Fruit fly (Drosophila melanogaster) whole organism, embryonic: ENCODE measurements around the gene CG10730.

Experiments used
- ATbp ChIP-seq: fragments of 200-800 bp; sonication (Bioruptor generic); optimal IDR thresholded peaks from 2 replicates; lab custom pipeline; 2017; ENCODE audit warnings: missing biosample characterization, mild to moderate bottlenecking, missing genetic modification characterization, missing genetic modification reagents
- Atf-2 ChIP-seq: fragments of 200-800 bp; sonication (Bioruptor generic); optimal IDR thresholded peaks from 2 replicates; lab custom pipeline; 2016; ENCODE audit warnings: missing biosample characterization, missing genetic modification characterization
- CG10543 ChIP-seq: fragments of 200-800 bp; sonication (Bioruptor generic); optimal IDR thresholded peaks from 3 replicates; lab custom pipeline; 2017; ENCODE audit warnings: missing biosample characterization, mild to moderate bottlenecking, missing genetic modification characterization, moderate library complexity
- CG11085 ChIP-seq: fragments of 200-800 bp; sonication (Bioruptor generic); IDR thresholded peaks from 2 replicates; pipeline ENCODE4 v1.3.6; 2022; ENCODE audit warnings: missing biosample characterization, missing genetic modification characterization
- CG11093 ChIP-seq: fragments of 200-800 bp; sonication (Bioruptor generic); IDR thresholded peaks from 3 replicates; pipeline ENCODE4 v1.3.6; 2022; ENCODE audit warnings: missing biosample characterization, missing genetic modification characterization
- CG11696 ChIP-seq: fragments of 200-800 bp; sonication (Bioruptor generic); IDR thresholded peaks from 2 replicates; pipeline ENCODE4 v1.3.6; 2022; ENCODE audit warnings: missing biosample characterization, missing genetic modification characterization
- CG14710 ChIP-seq: fragments of 200-800 bp; sonication (Bioruptor generic); optimal IDR thresholded peaks from 3 replicates; lab custom pipeline; 2019; ENCODE audit warnings: missing biosample characterization, mild to moderate bottlenecking, missing genetic modification characterization, moderate library complexity
- CG14860 ChIP-seq: fragments of 200-800 bp; sonication (Bioruptor generic); IDR thresholded peaks from 3 replicates; pipeline ENCODE4 v1.3.6; 2022; ENCODE audit warnings: missing biosample characterization, missing genetic modification characterization; ENCODE audit not compliant: partially characterized antibody
- CG18011 ChIP-seq: fragments of 200-800 bp; sonication (Bioruptor generic); optimal IDR thresholded peaks from 2 replicates; lab custom pipeline; 2017; ENCODE audit warnings: missing biosample characterization, missing genetic modification characterization, mild to moderate bottlenecking, moderate library complexity, missing genotype
- CG18262 ChIP-seq: fragments of 200-800 bp; optimal IDR thresholded peaks from 3 replicates; lab custom pipeline; 2019; ENCODE audit warnings: missing biosample characterization, mild to moderate bottlenecking, missing genetic modification characterization, moderate library complexity
- CG18619 ChIP-seq: fragments of 200-800 bp; sonication (Bioruptor generic); optimal IDR thresholded peaks from 3 replicates; lab custom pipeline; 2017; ENCODE audit warnings: missing biosample characterization, mild to moderate bottlenecking, missing genetic modification characterization
- CG31365 ChIP-seq: fragments of 200-800 bp; sonication (Bioruptor generic); optimal IDR thresholded peaks from 2 replicates; lab custom pipeline; 2018; ENCODE audit warnings: missing biosample characterization, mild to moderate bottlenecking, missing genetic modification characterization
- CG34224 ChIP-seq: fragments of 200-800 bp; sonication (Bioruptor generic); IDR thresholded peaks from 3 replicates; pipeline ENCODE4 v1.3.6; 2022; ENCODE audit warnings: missing biosample characterization, missing genetic modification characterization; ENCODE audit not compliant: partially characterized antibody
- CG4328 ChIP-seq: fragments of 200-800 bp; sonication (Bioruptor generic); optimal IDR thresholded peaks from 3 replicates; lab custom pipeline; 2017; ENCODE audit warnings: missing biosample characterization, missing genetic modification reagents, missing genetic modification characterization
- CG4404 ChIP-seq: fragments of 200-800 bp; sonication (Bioruptor generic); IDR thresholded peaks from 2 replicates; pipeline ENCODE4 v1.3.6; 2022; ENCODE audit warnings: missing biosample characterization, missing genetic modification characterization
- CG4424 ChIP-seq: fragments of 200-800 bp; sonication (Bioruptor generic); optimal IDR thresholded peaks from 3 replicates; lab custom pipeline; 2016; ENCODE audit warnings: missing biosample characterization, missing genetic modification characterization
- CG4730 ChIP-seq: fragments of 200-800 bp; sonication (Bioruptor generic); IDR thresholded peaks from 2 replicates; pipeline ENCODE4 v1.3.6; 2022; ENCODE audit warnings: missing biosample characterization, missing genetic modification characterization
- CG4854 ChIP-seq: fragments of 200-800 bp; sonication (Bioruptor generic); optimal IDR thresholded peaks from 2 replicates; lab custom pipeline; 2016; ENCODE audit warnings: missing biosample characterization, missing genetic modification characterization, inconsistent platforms
- CG5953 ChIP-seq: fragments of 200-800 bp; sonication (Bioruptor generic); IDR thresholded peaks from 2 replicates; pipeline ENCODE4 v1.3.6; 2022; ENCODE audit warnings: missing biosample characterization, missing genetic modification characterization
- CG6175 ChIP-seq: fragments of 200-800 bp; sonication (Bioruptor generic); IDR thresholded peaks from 3 replicates; pipeline ENCODE4 v1.3.6; 2022; ENCODE audit warnings: missing biosample characterization, missing genetic modification characterization
- CG6254 ChIP-seq: fragments of 200-800 bp; sonication (Bioruptor generic); optimal IDR thresholded peaks from 3 replicates; lab custom pipeline; 2017; ENCODE audit warnings: mild to moderate bottlenecking, missing biosample characterization, missing genetic modification reagents, missing genetic modification characterization
- CG6765 ChIP-seq: fragments of 200-800 bp; sonication (Bioruptor generic); optimal IDR thresholded peaks from 3 replicates; lab custom pipeline; 2017; ENCODE audit warnings: missing biosample characterization, mild to moderate bottlenecking, missing genetic modification characterization
- CG7987 ChIP-seq: fragments of 200-800 bp; sonication (Bioruptor generic); optimal IDR thresholded peaks from 2 replicates; lab custom pipeline; 2018; ENCODE audit warnings: missing biosample characterization, mild to moderate bottlenecking, missing genetic modification characterization, moderate library complexity
- CG9437 ChIP-seq: fragments of 200-800 bp; sonication (Bioruptor generic); optimal IDR thresholded peaks from 2 replicates; lab custom pipeline; 2018; ENCODE audit warnings: missing biosample characterization, mild to moderate bottlenecking, missing genetic modification characterization
- CG9876 ChIP-seq: fragments of 200-800 bp; sonication (Bioruptor generic); optimal IDR thresholded peaks from 2 replicates; lab custom pipeline; 2016; ENCODE audit warnings: missing biosample characterization, missing genetic modification characterization
- CrebB ChIP-seq: fragments of 200-800 bp; sonication (Bioruptor generic); optimal IDR thresholded peaks from 3 replicates; lab custom pipeline; 2018; ENCODE audit warnings: missing biosample characterization, mild to moderate bottlenecking, missing genetic modification characterization
- E2f2 ChIP-seq: fragments of 200-800 bp; sonication (Bioruptor generic); IDR thresholded peaks from 2 replicates; pipeline ENCODE4 v1.3.6; 2022; ENCODE audit warnings: missing biosample characterization, missing genetic modification characterization
- Ets65A ChIP-seq: fragments of 200-800 bp; sonication (Bioruptor generic); peaks from one replicate; lab custom pipeline; 2016; ENCODE audit warnings: missing biosample characterization, missing genetic modification characterization
- H2.0 ChIP-seq: fragments of 200-800 bp; sonication (Bioruptor generic); IDR thresholded peaks from 2 replicates; pipeline ENCODE4 v1.3.6; 2022; ENCODE audit warnings: missing biosample characterization, missing genetic modification characterization
- Hr39 ChIP-seq: fragments of >200 bp; optimal IDR thresholded peaks from 2 replicates; lab custom pipeline; 2017
- Lpt ChIP-seq: fragments of >200 bp; optimal IDR thresholded peaks from 2 replicates; lab custom pipeline; 2018; ENCODE audit warnings: missing biosample characterization, missing genetic modification characterization
- NK7.1 ChIP-seq: fragments of 200-800 bp; sonication (Bioruptor generic); optimal IDR thresholded peaks from 3 replicates; lab custom pipeline; 2016; ENCODE audit warnings: missing biosample characterization, missing genetic modification characterization
- Xrp1 ChIP-seq: fragments of 200-800 bp; sonication (Bioruptor generic); IDR thresholded peaks from 2 replicates; pipeline ENCODE4 v1.3.6; 2022; ENCODE audit warnings: missing biosample characterization, missing genetic modification characterization
- YL-1 ChIP-seq: fragments of 200-800 bp; sonication (Bioruptor generic); optimal IDR thresholded peaks from 3 replicates; lab custom pipeline; 2017; ENCODE audit warnings: missing biosample characterization, mild to moderate bottlenecking, missing genetic modification characterization
- ara ChIP-seq: fragments of 200-800 bp; sonication (Bioruptor generic); IDR thresholded peaks from 2 replicates; pipeline ENCODE4 v1.3.6; 2022; ENCODE audit warnings: missing biosample characterization, missing genetic modification characterization
- bbx ChIP-seq: fragments of 200-800 bp; sonication (Bioruptor generic); IDR thresholded peaks from 2 replicates; pipeline ENCODE4 v1.3.6; 2022; ENCODE audit warnings: missing biosample characterization, missing genetic modification characterization; ENCODE audit not compliant: partially characterized antibody
- fd64A ChIP-seq: fragments of 200-800 bp; sonication (Bioruptor generic); optimal IDR thresholded peaks from 3 replicates; lab custom pipeline; 2018; ENCODE audit warnings: missing biosample characterization, mild to moderate bottlenecking, missing genetic modification characterization
- gcm ChIP-seq: fragments of 200-800 bp; sonication (Bioruptor generic); optimal IDR thresholded peaks from 2 replicates; lab custom pipeline; 2019; ENCODE audit warnings: missing biosample characterization, mild to moderate bottlenecking, missing genetic modification characterization, moderate library complexity
- gcm2 ChIP-seq: fragments of 200-800 bp; sonication (Bioruptor generic); optimal IDR thresholded peaks from 2 replicates; lab custom pipeline; 2016; ENCODE audit warnings: missing biosample characterization, missing genetic modification characterization
- gsb-n ChIP-seq: fragments of 200-800 bp; sonication (Bioruptor generic); optimal IDR thresholded peaks from 3 replicates; lab custom pipeline; 2018; ENCODE audit warnings: missing biosample characterization, mild to moderate bottlenecking, missing genetic modification characterization
- ken ChIP-seq: fragments of 200-800 bp; sonication (Bioruptor generic); IDR thresholded peaks from 3 replicates; pipeline ENCODE4 v1.3.6; 2022; ENCODE audit warnings: missing biosample characterization, missing genetic modification characterization
- mirr ChIP-seq: fragments of 200-800 bp; sonication (Bioruptor generic); optimal IDR thresholded peaks from 3 replicates; lab custom pipeline; 2018; ENCODE audit warnings: missing biosample characterization, mild to moderate bottlenecking, missing genetic modification characterization
- mld ChIP-seq: fragments of 200-800 bp; sonication (Bioruptor generic); IDR thresholded peaks from 3 replicates; pipeline ENCODE4 v1.3.6; 2022; ENCODE audit warnings: missing biosample characterization, missing genetic modification characterization; ENCODE audit not compliant: partially characterized antibody
- psq ChIP-seq: fragments of 200-800 bp; sonication (Bioruptor generic); optimal IDR thresholded peaks from 2 replicates; lab custom pipeline; 2017; ENCODE audit warnings: missing biosample characterization, missing genetic modification characterization
- sens ChIP-seq: fragments of 200-800 bp; sonication (Bioruptor generic); peaks from one replicate; lab custom pipeline; 2016; ENCODE audit warnings: missing biosample characterization, missing genetic modification characterization
- seq ChIP-seq: fragments of 200-800 bp; sonication (Bioruptor generic); IDR thresholded peaks from 2 replicates; pipeline ENCODE4 v1.3.6; 2022; ENCODE audit warnings: missing biosample characterization, missing genetic modification characterization
- slp2 ChIP-seq: fragments of 200-800 bp; sonication (Bioruptor generic); optimal IDR thresholded peaks from 2 replicates; lab custom pipeline; 2016; ENCODE audit warnings: missing biosample characterization, missing genetic modification characterization
- sr ChIP-seq: fragments of 200-800 bp; sonication (Bioruptor generic); IDR thresholded peaks from 3 replicates; pipeline ENCODE4 v1.3.6; 2022; ENCODE audit warnings: missing biosample characterization, missing genetic modification characterization
- sug ChIP-seq: fragments of 200-800 bp; optimal IDR thresholded peaks from 2 replicates; lab custom pipeline; 2019; ENCODE audit warnings: missing biosample characterization, mild to moderate bottlenecking, missing genetic modification characterization, moderate library complexity
- tll ChIP-seq, 2 experiments: fragments of 200-800 bp in 1 of 2; fragments of >200 bp in 1 of 2; sonication (Bioruptor generic) in 1 of 2; optimal IDR thresholded peaks; 2 replicates each; lab custom pipeline; 2017 to 2019; ENCODE audit warnings: missing biosample characterization in 2 of 2, missing genetic modification characterization in 2 of 2, mild to moderate bottlenecking in 1 of 2, moderate library complexity in 1 of 2
- twi ChIP-seq: fragments of 200-800 bp; optimal IDR thresholded peaks from 2 replicates; lab custom pipeline; 2019; ENCODE audit warnings: missing biosample characterization, mild to moderate bottlenecking, missing genetic modification characterization, moderate library complexity

CG10730 gene

dm6 chr2L:20091094-20091679 is 19.2 kb upstream of the CG10730 start, which contains the start of the genes CG10747 and Pyroxd1 (continued):
- TF ChIP-seq CG6175 (GFP tag; lab: Robert Waterston, UW) (peak; percentile 88), E2f2 (GFP tag; lab: Robert Waterston, UW) (peak; percentile 91), CG18011 (peak; percentile 89), CG18619 (GFP tag; lab: Kevin White, UChicago) (peak; percentile 97), psq (GFP tag; lab: Kevin White, UChicago) (peak; percentile 85), mirr (peak; percentile 93), slp2 (GFP tag; lab: Kevin White, UChicago) (peak; percentile 89), CG31365 (tag; lab: Kevin White, UChicago) (peak; percentile 85), bbx (GFP tag; lab: Robert Waterston, UW) (no peak), ara (GFP tag; lab: Robert Waterston, UW) (peak; percentile 92), Atf-2 (GFP tag; lab: Kevin White, UChicago) (peak; percentile 93), H2.0 (GFP tag; lab: Robert Waterston, UW) (peak; percentile 91), CG6254 (peak; percentile 86), twi (tag; lab: Kevin White, UChicago) (peak; percentile 94), tll (GFP tag; optimal IDR thresholded peaks at IDR 0.05; lab: Kevin White, UChicago) (peak; percentile 20 to 71), CG6765 (GFP tag; lab: Kevin White, UChicago) (peak; percentile 91), CG11093 (peak; percentile 95), CG14710 (tag; lab: Kevin White, UChicago) (peak; percentile 95), NK7.1 (peak; percentile 90), fd64A (GFP tag; lab: Kevin White, UChicago) (peak; percentile 78), CG4404 (GFP tag; lab: Robert Waterston, UW) (peak; percentile 96), sr (GFP tag; lab: Robert Waterston, UW) (peak; percentile 73; the same call in 2 of the 3 replicates), Xrp1 (GFP tag; lab: Robert Waterston, UW) (peak; percentile 95), CG18262 (tag; lab: Kevin White, UChicago) (peak; percentile 96), CG5953 (peak; percentile 78; the same call in 1 of the 2 replicates), CG34224 (no peak), CG11085 (GFP tag; lab: Robert Waterston, UW) (peak; percentile 89), CG7987 (GFP tag; lab: Kevin White, UChicago) (peak; percentile 83), gcm (GFP tag; lab: Kevin White, UChicago) (peak; percentile 96), Lpt (GFP tag; lab: Kevin White, UChicago) (no peak), ATbp (GFP tag; lab: Kevin White, UChicago) (peak; percentile 94), sug (tag; lab: Kevin White, UChicago) (peak; percentile 97), mld (GFP tag; lab: Robert Waterston, UW) (no peak), gsb-n (peak; percentile 94), CG4424 (peak; percentile 96), Ets65A (GFP tag; lab: Kevin White, UChicago) (peak; percentile 99), YL-1 (GFP tag; lab: Kevin White, UChicago) (peak; percentile 96), CG9876 (GFP tag; lab: Kevin White, UChicago) (peak; percentile 88), CG11696 (peak; percentile 80), CG4328 (GFP tag; lab: Kevin White, UChicago) (peak; percentile 92), seq (GFP tag; lab: Robert Waterston, UW) (peak; percentile 96), CG10543 (peak; percentile 98), CG4730 (peak; percentile 90), CG14860 (no peak), CrebB (tag; lab: Kevin White, UChicago) (peak; percentile 95), gcm2 (GFP tag; lab: Kevin White, UChicago) (peak; percentile 92), ken (GFP tag; lab: Robert Waterston, UW) (peak; percentile 94), CG9437 (GFP tag; lab: Kevin White, UChicago) (peak; percentile 94), sens (GFP tag; lab: Kevin White, UChicago) (peak; percentile 99), CG4854 (peak; percentile 94), Hr39 (no peak)
